Fruit fly (Drosophila melanogaster) whole organism, embryonic: ENCODE results near the gene CG31792.

Experiments
- Atf3 ChIP-seq: fragments of 200-800 bp; sonication (Bioruptor generic); optimal IDR thresholded peaks from 3 replicates; lab custom pipeline; 2016; ENCODE audit warnings: missing biosample characterization, missing genetic modification characterization
- CG11504 ChIP-seq: fragments of 200-800 bp; sonication (Bioruptor generic); optimal IDR thresholded peaks from 3 replicates; lab custom pipeline; 2019; ENCODE audit warnings: missing biosample characterization, mild to moderate bottlenecking, missing genetic modification characterization, moderate library complexity
- CG13624 ChIP-seq: fragments of 200-800 bp; sonication (Bioruptor generic); optimal IDR thresholded peaks from 2 replicates; lab custom pipeline; 2016; ENCODE audit warnings: missing biosample characterization, missing genetic modification characterization
- CG13775 ChIP-seq: fragments of 200-800 bp; sonication (Bioruptor generic); optimal IDR thresholded peaks from 3 replicates; lab custom pipeline; 2017; ENCODE audit warnings: missing biosample characterization, mild to moderate bottlenecking, missing genetic modification characterization
- CG14441 ChIP-seq: fragments of 200-800 bp; sonication (Bioruptor generic); IDR thresholded peaks from 2 replicates; pipeline ENCODE4 v1.3.6; 2022; ENCODE audit warnings: missing biosample characterization, missing genetic modification characterization
- CG2202 ChIP-seq: fragments of 200-800 bp; sonication (Bioruptor generic); optimal IDR thresholded peaks from 2 replicates; lab custom pipeline; 2018; ENCODE audit warnings: missing biosample characterization, mild to moderate bottlenecking, missing genetic modification characterization
- CG31224 ChIP-seq: fragments of 200-800 bp; sonication (Bioruptor generic); IDR thresholded peaks from 2 replicates; pipeline ENCODE4 v1.3.6; 2022; ENCODE audit warnings: missing biosample characterization, missing genetic modification characterization
- CG31365 ChIP-seq: fragments of 200-800 bp; sonication (Bioruptor generic); optimal IDR thresholded peaks from 2 replicates; lab custom pipeline; 2018; ENCODE audit warnings: missing biosample characterization, mild to moderate bottlenecking, missing genetic modification characterization
- CG31441 ChIP-seq: fragments of 200-800 bp; sonication (Bioruptor generic); IDR thresholded peaks from 2 replicates; pipeline ENCODE4 v1.3.6; 2022; ENCODE audit warnings: missing biosample characterization, missing genetic modification characterization
- CG34376 ChIP-seq: fragments of 200-800 bp; sonication (Bioruptor generic); optimal IDR thresholded peaks from 2 replicates; lab custom pipeline; 2018; ENCODE audit warnings: missing biosample characterization, mild to moderate bottlenecking, missing genetic modification characterization
- CG5180 ChIP-seq: fragments of 200-800 bp; sonication (Bioruptor generic); optimal IDR thresholded peaks from 3 replicates; lab custom pipeline; 2017; ENCODE audit warnings: missing biosample characterization, missing genetic modification characterization, mild to moderate bottlenecking, moderate library complexity, missing genetic modification reagents
- CG6813 ChIP-seq: fragments of 200-800 bp; sonication (Bioruptor generic); optimal IDR thresholded peaks from 2 replicates; lab custom pipeline; 2017; ENCODE audit warnings: missing biosample characterization, missing genetic modification characterization, mild to moderate bottlenecking, moderate library complexity, missing genetic modification reagents
- Ets65A ChIP-seq: fragments of 200-800 bp; sonication (Bioruptor generic); peaks from one replicate; lab custom pipeline; 2016; ENCODE audit warnings: missing biosample characterization, missing genetic modification characterization
- Ets97D ChIP-seq: fragments of 200-800 bp; sonication (Bioruptor generic); optimal IDR thresholded peaks from 3 replicates; lab custom pipeline; 2016; ENCODE audit warnings: missing biosample characterization, missing genetic modification characterization
- Fer1 ChIP-seq: fragments of 200-800 bp; sonication (Bioruptor generic); optimal IDR thresholded peaks from 2 replicates; lab custom pipeline; 2017; ENCODE audit warnings: missing biosample characterization, mild to moderate bottlenecking, missing genetic modification characterization
- Hmx ChIP-seq: fragments of 200-800 bp; sonication (Bioruptor generic); optimal IDR thresholded peaks from 2 replicates; lab custom pipeline; 2016; ENCODE audit warnings: missing biosample characterization, missing genetic modification characterization
- Hr3 ChIP-seq: fragments of 200-800 bp; sonication (Bioruptor generic); optimal IDR thresholded peaks from 3 replicates; lab custom pipeline; 2016; ENCODE audit warnings: missing biosample characterization, missing genetic modification characterization
- Hr51 ChIP-seq, 2 experiments: fragments of 200-800 bp; sonication (Bioruptor generic); optimal IDR thresholded peaks; 2 replicates in 1 of 2; 3 replicates in 1 of 2; lab custom pipeline; 2016 to 2018; ENCODE audit warnings: missing biosample characterization in 2 of 2, missing genetic modification characterization in 2 of 2, mild to moderate bottlenecking in 1 of 2, moderate library complexity in 1 of 2
- Side ChIP-seq: fragments of 200-800 bp; sonication (Bioruptor generic); optimal IDR thresholded peaks from 2 replicates; lab custom pipeline; 2016; ENCODE audit warnings: missing biosample characterization, missing genetic modification characterization
- Spps ChIP-seq: fragments of 200-800 bp; sonication (Bioruptor generic); optimal IDR thresholded peaks from 2 replicates; lab custom pipeline; 2018; ENCODE audit warnings: missing biosample characterization, mild to moderate bottlenecking, missing genetic modification characterization
- Sry-β ChIP-seq: fragments of 200-800 bp; sonication (Bioruptor generic); optimal IDR thresholded peaks from 2 replicates; lab custom pipeline; 2018; ENCODE audit warnings: missing biosample characterization, mild to moderate bottlenecking, missing genetic modification characterization, moderate library complexity
- Ssrp ChIP-seq: fragments of 200-800 bp; sonication (Bioruptor generic); optimal IDR thresholded peaks from 2 replicates; lab custom pipeline; 2018; ENCODE audit warnings: missing biosample characterization, mild to moderate bottlenecking, missing genetic modification characterization, moderate library complexity
- Vsx1 ChIP-seq: fragments of 200-800 bp; sonication (Bioruptor generic); optimal IDR thresholded peaks from 2 replicates; lab custom pipeline; 2017; ENCODE audit warnings: missing biosample characterization, mild to moderate bottlenecking, missing genetic modification characterization, missing genetic modification reagents
- ab ChIP-seq: fragments of 200-800 bp; sonication (Bioruptor generic); optimal IDR thresholded peaks from 2 replicates; lab custom pipeline; 2016; ENCODE audit warnings: missing biosample characterization, missing genetic modification characterization
- abd-A ChIP-seq: fragments of 200-800 bp; sonication (Bioruptor generic); optimal IDR thresholded peaks from 3 replicates; lab custom pipeline; 2019; ENCODE audit warnings: missing biosample characterization, mild to moderate bottlenecking, missing genetic modification characterization, moderate library complexity
- aop ChIP-seq: fragments of 200-800 bp; sonication (Bioruptor generic); IDR thresholded peaks from 2 replicates; pipeline ENCODE4 v1.3.6; 2022; ENCODE audit warnings: missing biosample characterization, missing genetic modification characterization
- bcd ChIP-seq: fragments of 200-800 bp; sonication (Bioruptor generic); optimal IDR thresholded peaks from 2 replicates; lab custom pipeline; 2017; ENCODE audit warnings: missing biosample characterization, mild to moderate bottlenecking, missing genetic modification characterization
- bsh ChIP-seq, 2 experiments: fragments of 200-800 bp; sonication (Bioruptor generic); optimal IDR thresholded peaks; 2 replicates each; lab custom pipeline; 2017 to 2018; ENCODE audit warnings: mild to moderate bottlenecking in 2 of 2, missing biosample characterization in 2 of 2, missing genetic modification characterization in 2 of 2, moderate library complexity in 1 of 2
- cad ChIP-seq: fragments of >200 bp; optimal IDR thresholded peaks from 2 replicates; lab custom pipeline; 2017; ENCODE audit warnings: missing biosample characterization, missing genetic modification characterization
- croc ChIP-seq: fragments of 200-800 bp; sonication (Bioruptor generic); conservative IDR thresholded peaks from 3 replicates; pipeline ENCODE4 v1.3.6; 2022; ENCODE audit warnings: missing biosample characterization, missing genetic modification characterization
- crol ChIP-seq: fragments of 200-800 bp; sonication (Bioruptor generic); IDR thresholded peaks from 2 replicates; pipeline ENCODE4 v1.3.6; 2022; ENCODE audit warnings: missing biosample characterization, missing genetic modification characterization
- dmrt99B ChIP-seq: fragments of 200-800 bp; sonication (Bioruptor generic); optimal IDR thresholded peaks from 2 replicates; lab custom pipeline; 2018; ENCODE audit warnings: missing biosample characterization, mild to moderate bottlenecking, missing genetic modification characterization, moderate library complexity
- exex ChIP-seq: fragments of 200-800 bp; sonication (Bioruptor generic); optimal IDR thresholded peaks from 4 replicates; lab custom pipeline; 2018; ENCODE audit warnings: missing biosample characterization, mild to moderate bottlenecking, missing genetic modification characterization, moderate library complexity
- fd64A ChIP-seq: fragments of 200-800 bp; sonication (Bioruptor generic); optimal IDR thresholded peaks from 3 replicates; lab custom pipeline; 2018; ENCODE audit warnings: missing biosample characterization, mild to moderate bottlenecking, missing genetic modification characterization
- fd96Cb ChIP-seq: fragments of 200-800 bp; sonication (Bioruptor generic); optimal IDR thresholded peaks from 2 replicates; lab custom pipeline; 2018; ENCODE audit warnings: missing biosample characterization, mild to moderate bottlenecking, missing genetic modification characterization, moderate library complexity
- gcm ChIP-seq: fragments of 200-800 bp; sonication (Bioruptor generic); optimal IDR thresholded peaks from 2 replicates; lab custom pipeline; 2019; ENCODE audit warnings: missing biosample characterization, mild to moderate bottlenecking, missing genetic modification characterization, moderate library complexity
- gem ChIP-seq: fragments of 200-800 bp; sonication (Bioruptor generic); optimal IDR thresholded peaks from 2 replicates; lab custom pipeline; 2019; ENCODE audit warnings: missing biosample characterization, mild to moderate bottlenecking, missing genetic modification characterization, moderate library complexity
- gsb ChIP-seq: fragments of 200-800 bp; sonication (Bioruptor generic); IDR thresholded peaks from 2 replicates; pipeline ENCODE4 v1.3.6; 2022; ENCODE audit warnings: missing biosample characterization, missing genetic modification characterization
- gt ChIP-seq: fragments of 200-800 bp; sonication (Bioruptor generic); IDR thresholded peaks from 2 replicates; pipeline ENCODE4 v1.3.6; 2022; ENCODE audit warnings: missing biosample characterization, missing genetic modification characterization
- her ChIP-seq: fragments of 200-800 bp; sonication (Bioruptor generic); optimal IDR thresholded peaks from 2 replicates; lab custom pipeline; 2016; ENCODE audit warnings: missing biosample characterization, missing genetic modification characterization
- ind ChIP-seq: fragments of 200-800 bp; sonication (Bioruptor generic); optimal IDR thresholded peaks from 3 replicates; lab custom pipeline; 2016; ENCODE audit warnings: missing biosample characterization, missing genetic modification characterization
- pfk ChIP-seq: fragments of 200-800 bp; sonication (Bioruptor generic); optimal IDR thresholded peaks from 2 replicates; lab custom pipeline; 2018; ENCODE audit warnings: missing biosample characterization, mild to moderate bottlenecking, missing genetic modification characterization, moderate library complexity
- pum ChIP-seq: fragments of 200-800 bp; sonication (Bioruptor generic); optimal IDR thresholded peaks from 2 replicates; lab custom pipeline; 2016; ENCODE audit warnings: missing biosample characterization, missing genetic modification characterization
- shn ChIP-seq: fragments of 200-800 bp; sonication (Bioruptor generic); optimal IDR thresholded peaks from 3 replicates; lab custom pipeline; 2016; ENCODE audit warnings: missing biosample characterization, missing genetic modification characterization
- sob ChIP-seq: fragments of 200-800 bp; sonication (Bioruptor generic); IDR thresholded peaks from 2 replicates; pipeline ENCODE4 v1.3.6; 2022; ENCODE audit warnings: missing biosample characterization, missing genetic modification characterization
- ssp ChIP-seq: fragments of 200-800 bp; sonication (Bioruptor generic); IDR thresholded peaks from 2 replicates; pipeline ENCODE4 v1.3.6; 2022; ENCODE audit warnings: missing biosample characterization, missing genetic modification characterization
- stc ChIP-seq: fragments of 200-800 bp; sonication (Bioruptor generic); IDR thresholded peaks from 2 replicates; pipeline ENCODE4 v1.3.6; 2022; ENCODE audit warnings: missing biosample characterization, missing genetic modification characterization
- stwl ChIP-seq: fragments of 200-800 bp; sonication (Bioruptor generic); optimal IDR thresholded peaks from 3 replicates; lab custom pipeline; 2018; ENCODE audit warnings: missing biosample characterization, mild to moderate bottlenecking, missing genetic modification characterization, moderate library complexity
- tin ChIP-seq: fragments of 200-800 bp; sonication (Bioruptor generic); optimal IDR thresholded peaks from 3 replicates; lab custom pipeline; 2016; ENCODE audit warnings: missing biosample characterization, missing genetic modification characterization
- tio ChIP-seq: fragments of 200-800 bp; sonication (Bioruptor generic); optimal IDR thresholded peaks from 2 replicates; lab custom pipeline; 2017; ENCODE audit warnings: missing biosample characterization, missing genetic modification characterization, inconsistent platforms
- z ChIP-seq: fragments of 200-800 bp; sonication (Bioruptor generic); IDR thresholded peaks from 3 replicates; pipeline ENCODE4 v1.3.6; 2022; ENCODE audit warnings: missing biosample characterization, missing genetic modification characterization
- zfh2 ChIP-seq: fragments of 200-800 bp; sonication (Bioruptor generic); optimal IDR thresholded peaks from 2 replicates; lab custom pipeline; 2016; ENCODE audit warnings: missing biosample characterization, missing genetic modification characterization

The CG31792 gene

DNA sequence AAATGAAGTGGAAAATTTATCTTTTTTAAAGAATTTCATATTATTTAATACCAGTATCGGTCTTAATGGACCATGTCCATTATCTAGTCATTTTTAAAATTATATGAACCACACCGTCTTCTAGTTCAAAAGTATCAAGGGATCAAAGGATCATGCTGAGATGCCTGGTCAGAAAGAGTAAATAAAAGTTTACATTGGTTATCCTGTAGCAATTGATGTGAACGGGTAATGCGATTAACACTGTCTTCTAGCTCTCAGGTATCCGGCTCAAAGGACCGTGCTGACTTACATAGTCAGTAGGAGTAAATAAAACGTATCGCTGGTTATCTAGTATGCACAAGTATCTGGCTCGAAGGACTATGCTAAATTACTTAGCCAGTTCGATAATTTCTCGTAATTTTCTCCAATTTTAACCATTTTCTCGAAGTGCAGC, 21.9 kb downstream of the CG31792 start (continued):
- no peak for TF ChIP-seq Sry-β (GFP tag; lab: Kevin White, UChicago)
- TF ChIP-seq CG31365 (tag; lab: Kevin White, UChicago): no peak
- TF ChIP-seq Hmx (GFP tag; lab: Kevin White, UChicago): no peak
- TF ChIP-seq stc (GFP tag; lab: Robert Waterston, UW): no peak
- TF ChIP-seq gt (GFP tag; lab: Robert Waterston, UW): no peak
- no peak for TF ChIP-seq pfk (GFP tag; lab: Kevin White, UChicago)
- TF ChIP-seq CG34376 (GFP tag; lab: Kevin White, UChicago): peak; percentile 34
- no peak for TF ChIP-seq croc
- TF ChIP-seq abd-A (tag; lab: Kevin White, UChicago): no peak
- peak; percentile 24 for TF ChIP-seq Fer1
- no peak for TF ChIP-seq ssp (GFP tag; lab: Robert Waterston, UW)
- no peak for TF ChIP-seq CG13624
- no peak for TF ChIP-seq sob
- no peak for TF ChIP-seq CG31224 (GFP tag; lab: Robert Waterston, UW)
- no peak for TF ChIP-seq z
- TF ChIP-seq ind: peak; percentile 25
- TF ChIP-seq gem (tag; lab: Kevin White, UChicago): peak; percentile 51
- TF ChIP-seq CG6813 (GFP tag; lab: Kevin White, UChicago): peak; percentile 8
- no peak for TF ChIP-seq gcm
- TF ChIP-seq Hr51 (GFP tag; optimal IDR thresholded peaks at IDR 0.05; lab: Kevin White, UChicago): no peak
- peak; percentile 13 for TF ChIP-seq zfh2 (GFP tag; lab: Kevin White, UChicago)
- TF ChIP-seq CG31441 (GFP tag; lab: Robert Waterston, UW): 0 out of 2 replicates have a peak, but pooled peaks have one; percentile 30
- TF ChIP-seq Ets97D (GFP tag; lab: Kevin White, UChicago): no peak
- no peak for TF ChIP-seq aop
- no peak for TF ChIP-seq exex (tag; lab: Kevin White, UChicago)
- TF ChIP-seq Ets65A: peak; percentile 53
- TF ChIP-seq tio (GFP tag; lab: Kevin White, UChicago): peak; percentile 47
- no peak for TF ChIP-seq crol (GFP tag; lab: Robert Waterston, UW)
- TF ChIP-seq bsh (GFP tag; optimal IDR thresholded peaks at IDR 0.05; lab: Kevin White, UChicago): no peak
- TF ChIP-seq gsb (GFP tag; lab: Robert Waterston, UW): no peak
- peak; percentile 15 for TF ChIP-seq bcd
- no peak for TF ChIP-seq shn (GFP tag; lab: Kevin White, UChicago)
- no peak for TF ChIP-seq ab
- no peak for TF ChIP-seq tin (GFP tag; lab: Kevin White, UChicago)
- TF ChIP-seq CG5180 (GFP tag; lab: Kevin White, UChicago): peak; percentile 10
- TF ChIP-seq CG2202 (tag; lab: Kevin White, UChicago): no peak
- TF ChIP-seq Spps (tag; lab: Kevin White, UChicago): no peak
- peak; percentile 55 for TF ChIP-seq dmrt99B (tag; lab: Kevin White, UChicago)
- no peak for TF ChIP-seq pum (GFP tag; lab: Kevin White, UChicago)
- no peak for TF ChIP-seq Side (GFP tag; lab: Kevin White, UChicago)
- no peak for TF ChIP-seq stwl
- no peak for TF ChIP-seq fd64A
- TF ChIP-seq Ssrp: no peak
- no peak for TF ChIP-seq Atf3 (GFP tag; lab: Kevin White, UChicago)
- peak; percentile 12 for TF ChIP-seq Hr3 (GFP tag; lab: Kevin White, UChicago)
- TF ChIP-seq cad (GFP tag; lab: Kevin White, UChicago): no peak
- peak; percentile 15 for TF ChIP-seq fd96Cb (tag; lab: Kevin White, UChicago)
- peak; percentile 35 for TF ChIP-seq CG13775 (GFP tag; lab: Kevin White, UChicago)
- no peak for TF ChIP-seq Vsx1
- peak; percentile 65 for TF ChIP-seq CG11504
- no peak for TF ChIP-seq her (GFP tag; lab: Kevin White, UChicago)
- no peak for TF ChIP-seq CG14441 (GFP tag; lab: Robert Waterston, UW)
